Worm (Caenorhabditis elegans) whole organism, L3 larva: Measurements from ENCODE around the gene nbet-1.
"Not testable (repeated sequence)": the region's sequence is repeated elsewhere in the genome, so short reads cannot be mapped to it uniquely, and the experiment has no call there.

Experiments
- ZK546.5 ChIP-seq: sonication (generic microtip); optimal IDR thresholded peaks from 2 replicates; lab custom pipeline; 2017; ENCODE audit warnings: missing biosample characterization, missing genetic modification characterization
- ama-1 ChIP-seq: fragments of 150-350 bp; optimal IDR thresholded peaks from 2 replicates; lab custom pipeline; 2018
- ceh-82 ChIP-seq: fragments of 150-350 bp; optimal IDR thresholded peaks from 2 replicates; lab custom pipeline; 2014; ENCODE audit warnings: missing biosample characterization, missing genetic modification characterization
- egl-5 ChIP-seq: fragments of 150-350 bp; optimal IDR thresholded peaks from 2 replicates; lab custom pipeline; 2017; ENCODE audit warnings: missing biosample characterization, missing genetic modification reagents, missing genetic modification characterization, inconsistent platforms
- elt-3 ChIP-seq, 3 experiments: fragments of 150-350 bp in 1 of 3; sonication (generic microtip) in 2 of 3; optimal IDR thresholded peaks; 2 replicates in 2 of 3; 4 replicates in 1 of 3; lab custom pipeline; 2014 to 2017; ENCODE audit warnings: missing biosample characterization in 3 of 3, missing genetic modification characterization in 3 of 3
- eor-1 ChIP-seq, 2 experiments: fragments of 150-350 bp; optimal IDR thresholded peaks; 2 replicates each; lab custom pipeline; 2014 to 2018; ENCODE audit warnings: missing biosample characterization in 2 of 2, missing genetic modification characterization in 2 of 2
- fkh-10 ChIP-seq: sonication (generic microtip); optimal IDR thresholded peaks from 2 replicates; lab custom pipeline; 2017; ENCODE audit warnings: missing biosample characterization, missing genetic modification reagents, missing genetic modification characterization
- fkh-2 ChIP-seq: fragments of 150-350 bp; optimal IDR thresholded peaks from 2 replicates; lab custom pipeline; 2014; ENCODE audit warnings: missing biosample characterization, missing genetic modification reagents, missing genetic modification characterization
- hmg-11 ChIP-seq: sonication (generic microtip); optimal IDR thresholded peaks from 2 replicates; lab custom pipeline; 2016; ENCODE audit warnings: missing genetic modification characterization, missing compliant biosample characterization
- jun-1 ChIP-seq: fragments of 150-350 bp; optimal IDR thresholded peaks from 2 replicates; lab custom pipeline; 2014; ENCODE audit warnings: missing biosample characterization, missing genetic modification reagents, missing genetic modification characterization
- lin-15B ChIP-seq: fragments of 150-350 bp; optimal IDR thresholded peaks from 2 replicates; lab custom pipeline; 2014; ENCODE audit warnings: missing biosample characterization, missing genetic modification characterization
- lin-39 ChIP-seq: fragments of 150-350 bp; optimal IDR thresholded peaks from 2 replicates; lab custom pipeline; 2018; ENCODE audit warnings: missing biosample characterization, missing genetic modification reagents, missing genetic modification characterization
- mml-1 ChIP-seq: fragments of 150-350 bp; sonication (generic microtip); optimal IDR thresholded peaks from 3 replicates; lab custom pipeline; 2014; ENCODE audit warnings: missing biosample characterization, missing genetic modification characterization
- nhr-11 ChIP-seq: fragments of 150-350 bp; optimal IDR thresholded peaks from 2 replicates; lab custom pipeline; 2014; ENCODE audit warnings: missing biosample characterization, missing genetic modification characterization
- nhr-12 ChIP-seq: fragments of 150-350 bp; optimal IDR thresholded peaks from 2 replicates; lab custom pipeline; 2014; ENCODE audit warnings: missing biosample characterization, missing genetic modification characterization
- nhr-237 ChIP-seq: fragments of 150-350 bp; optimal IDR thresholded peaks from 2 replicates; lab custom pipeline; 2014; ENCODE audit warnings: missing biosample characterization, missing genetic modification characterization
- nhr-25 ChIP-seq: sonication (generic microtip); optimal IDR thresholded peaks from 2 replicates; lab custom pipeline; 2017; ENCODE audit warnings: missing biosample characterization, missing genetic modification characterization
- nhr-28 ChIP-seq: fragments of 150-350 bp; optimal IDR thresholded peaks from 2 replicates; lab custom pipeline; 2014; ENCODE audit warnings: missing biosample characterization, missing genetic modification characterization
- nhr-43 ChIP-seq: sonication (generic microtip); optimal IDR thresholded peaks from 2 replicates; lab custom pipeline; 2016; ENCODE audit warnings: mild to moderate bottlenecking, missing genetic modification characterization, missing compliant biosample characterization; ENCODE audit not compliant: poor library complexity, severe bottlenecking
- nhr-67 ChIP-seq: fragments of 150-350 bp; optimal IDR thresholded peaks from 2 replicates; lab custom pipeline; 2014; ENCODE audit warnings: missing biosample characterization, missing genetic modification characterization
- nhr-77 ChIP-seq: fragments of 150-350 bp; optimal IDR thresholded peaks from 2 replicates; lab custom pipeline; 2014; ENCODE audit warnings: missing biosample characterization, missing genetic modification characterization
- pha-4 ChIP-seq: fragments of 150-350 bp; optimal IDR thresholded peaks from 2 replicates; lab custom pipeline; 2014; ENCODE audit warnings: missing biosample characterization, missing genetic modification reagents, missing genetic modification characterization
- pqm-1 ChIP-seq: fragments of 150-350 bp; optimal IDR thresholded peaks from 2 replicates; lab custom pipeline; 2017; ENCODE audit warnings: missing biosample characterization, missing genetic modification characterization, inconsistent platforms
- sea-2 ChIP-seq: fragments of 150-350 bp; sonication (generic microtip); optimal IDR thresholded peaks from 4 replicates; lab custom pipeline; 2014; ENCODE audit warnings: missing biosample characterization, missing genetic modification reagents, missing genetic modification characterization
- skn-1 ChIP-seq: fragments of 150-350 bp; optimal IDR thresholded peaks from 2 replicates; lab custom pipeline; 2014; ENCODE audit warnings: missing biosample characterization, missing genetic modification characterization
- unc-39 ChIP-seq: sonication (generic microtip); optimal IDR thresholded peaks from 4 replicates; lab custom pipeline; 2017; ENCODE audit warnings: missing biosample characterization, missing genetic modification characterization
- unc-62 ChIP-seq: fragments of 150-350 bp; sonication (generic microtip); optimal IDR thresholded peaks from 4 replicates; lab custom pipeline; 2014; ENCODE audit warnings: missing biosample characterization, missing genetic modification reagents, missing genetic modification characterization
- zag-1 ChIP-seq: fragments of 150-350 bp; optimal IDR thresholded peaks from 2 replicates; lab custom pipeline; 2014; ENCODE audit warnings: missing biosample characterization, missing genetic modification characterization

The nbet-1 gene

DNA sequence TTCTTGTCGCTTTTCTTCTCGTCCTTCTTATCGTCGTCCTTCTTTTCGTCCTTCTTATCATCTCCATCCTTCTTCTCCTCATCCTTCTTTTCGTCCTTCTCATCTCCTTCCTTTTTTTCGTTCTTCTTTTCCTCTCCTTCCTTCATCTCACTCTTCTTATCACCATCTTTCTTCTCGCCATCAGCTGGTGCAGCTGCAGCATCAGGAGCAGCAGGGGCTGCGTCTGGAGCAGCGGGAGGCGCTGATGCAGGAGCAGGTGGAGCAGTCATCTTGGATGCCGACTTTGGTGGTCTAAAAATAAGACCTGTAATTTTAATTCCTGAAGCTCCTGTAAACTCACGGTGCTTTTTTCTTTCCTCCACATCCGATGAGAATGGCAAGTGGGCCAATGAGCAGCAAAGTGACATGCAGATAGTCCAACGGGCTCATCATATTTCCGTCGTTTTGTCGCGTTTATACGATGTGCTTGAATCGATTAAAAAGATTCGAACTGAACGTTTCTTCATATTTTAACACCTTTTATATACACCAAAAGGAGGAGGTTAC is 16.0 kb downstream of the nbet-1 start, which contains the start of gene cylc-1:
cylc-1 (minus strand) TSS at position 496 of the 546 bp plus-strand sequence.
- TF ChIP-seq egl-5; nhr-11 (tag; lab: Kevin White, UChicago); ceh-82 (tag; lab: Kevin White, UChicago): not testable (repeated sequence)

DNA sequence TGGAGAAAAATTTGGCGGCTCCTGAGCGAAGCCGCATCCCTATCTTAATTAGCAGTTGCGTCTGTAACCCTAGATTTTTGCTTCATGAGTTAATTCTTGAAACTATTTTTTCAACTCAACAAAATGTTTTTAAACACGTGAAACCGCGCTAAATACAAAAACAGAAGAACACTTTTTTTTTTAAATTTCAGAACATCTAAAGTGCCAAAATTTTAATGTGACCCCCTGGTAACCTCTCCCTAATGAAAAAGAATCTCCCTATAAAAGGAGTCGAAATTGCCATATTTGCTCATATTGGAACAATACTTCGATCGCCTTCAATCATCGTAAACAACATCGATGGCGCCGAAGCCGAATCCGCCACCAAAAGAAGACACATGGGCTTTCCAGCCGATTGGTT is 17.3 kb downstream of the nbet-1 start, which contains the start of gene nsph-4.1:
nsph-4.1 (plus strand) TSS at position 301 of the 400 bp plus-strand sequence.
- TF ChIP-seq sea-2; lin-15B; nhr-43 (tag; lab: Kevin White, UChicago): not testable (repeated sequence)
- TF ChIP-seq, all 47 proteins: peak for 0; not testable (repeated sequence) for 47

DNA sequence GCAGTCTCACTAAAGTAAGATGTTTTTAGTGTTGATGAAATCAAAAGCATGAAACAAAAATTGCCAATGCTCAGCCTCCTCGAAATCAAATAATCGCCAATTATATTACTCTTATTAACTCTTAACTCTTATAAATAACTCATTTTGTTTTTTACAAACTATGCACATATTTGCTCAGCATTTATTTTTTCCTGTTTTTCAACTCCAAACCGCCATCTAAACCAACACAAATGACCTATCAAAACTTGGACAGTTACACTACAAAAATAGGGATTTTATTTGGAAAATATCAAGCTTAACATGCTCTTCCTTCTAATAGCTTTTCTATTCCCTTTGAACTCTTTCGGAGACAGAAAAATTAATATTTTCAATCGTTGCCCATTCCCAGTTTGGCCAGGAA is 19.3 kb downstream of the nbet-1 start, which contains the start of gene thn-6:
thn-6 (plus strand) TSS at position 301 of the 400 bp plus-strand sequence.
- no peak for TF ChIP-seq nhr-11 (tag; lab: Kevin White, UChicago)
- no peak for TF ChIP-seq nhr-77
- TF ChIP-seq pha-4 (tag; lab: Kevin White, UChicago) = no peak
- TF ChIP-seq zag-1 (tag; lab: Kevin White, UChicago) = no peak
- no peak for TF ChIP-seq nhr-43 (tag; lab: Kevin White, UChicago)
- no peak for TF ChIP-seq fkh-2
- TF ChIP-seq sea-2 = no peak
- no peak for TF ChIP-seq unc-39 (tag; lab: Kevin White, UChicago)
- no peak for TF ChIP-seq ama-1
- no peak for TF ChIP-seq jun-1 (tag; lab: Kevin White, UChicago)
- TF ChIP-seq nhr-67 (tag; lab: Kevin White, UChicago) = no peak
- no peak for TF ChIP-seq nhr-28 (tag; lab: Kevin White, UChicago)
- no peak for TF ChIP-seq pqm-1
- TF ChIP-seq lin-15B = no peak
- TF ChIP-seq ZK546.5 (tag; lab: Kevin White, UChicago) = no peak
- no peak for TF ChIP-seq nhr-25 (tag; lab: Kevin White, UChicago)
- TF ChIP-seq nhr-237 (tag; lab: Kevin White, UChicago) = no peak
- TF ChIP-seq unc-62 (GFP tag; lab: Kevin White, UChicago) = no peak
- TF ChIP-seq eor-1 (tag; optimal IDR thresholded peaks at IDR 0.05; lab: Kevin White, UChicago) = no peak

DNA sequence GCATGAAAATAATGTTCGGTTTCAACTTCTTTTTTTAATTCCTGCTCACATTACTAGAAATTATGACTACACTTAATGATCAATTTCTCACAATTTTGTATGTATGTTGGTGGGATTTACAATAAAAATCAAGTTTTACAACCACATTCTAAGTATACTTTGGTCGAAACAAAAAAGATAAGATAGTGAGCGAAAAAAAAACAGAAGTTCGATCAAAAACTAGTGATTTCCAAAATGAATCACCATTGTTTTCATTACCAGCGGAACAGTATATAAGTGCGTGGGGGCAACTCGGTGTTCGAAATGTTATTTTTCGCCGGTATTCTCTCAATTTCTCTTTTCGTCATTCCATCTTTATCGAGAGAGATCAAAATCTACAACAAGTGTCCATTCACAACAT is 21.2 kb downstream of the nbet-1 start, which contains the start of gene thn-5:
thn-5 (plus strand) TSS at position 301 of the 400 bp plus-strand sequence.
- TF ChIP-seq hmg-11 (tag; lab: Kevin White, UChicago) (no peak), nhr-11 (tag; lab: Kevin White, UChicago) (no peak), fkh-10 (GFP tag; lab: Kevin White, UChicago) (no peak), ZK546.5 (tag; lab: Kevin White, UChicago) (no peak), mml-1 (no peak), nhr-12 (tag; lab: Kevin White, UChicago) (no peak)

DNA sequence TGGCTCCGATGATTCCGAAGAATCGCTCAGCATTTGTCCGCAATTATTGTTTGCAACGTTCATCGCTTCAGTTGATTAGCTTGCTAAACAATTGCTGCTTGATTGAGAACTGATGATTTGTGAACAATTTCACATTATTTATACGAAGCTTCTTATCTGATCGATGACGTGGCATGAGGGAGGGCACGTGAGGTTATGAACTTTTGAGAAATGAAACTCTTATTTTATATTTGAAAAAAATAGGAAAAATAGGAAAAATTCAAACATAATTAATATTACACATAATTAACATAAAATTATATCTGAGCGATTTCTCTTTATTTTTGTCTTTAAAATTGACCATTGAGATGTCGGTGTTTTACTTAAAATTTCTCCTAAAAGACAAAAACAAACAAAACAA is 45.4 kb downstream of the nbet-1 start, which contains the start of gene F36H12.10:
F36H12.10 (minus strand) TSS at position 101 of the 400 bp plus-strand sequence.
- not testable (repeated sequence) for TF ChIP-seq lin-39 (tag; lab: Kevin White, UChicago); elt-3 (tag; optimal IDR thresholded peaks at IDR 0.05; lab: Kevin White, UChicago); nhr-28 (tag; lab: Kevin White, UChicago)
- TF ChIP-seq, all 47 proteins: peak for 0; not testable (repeated sequence) for 47

DNA sequence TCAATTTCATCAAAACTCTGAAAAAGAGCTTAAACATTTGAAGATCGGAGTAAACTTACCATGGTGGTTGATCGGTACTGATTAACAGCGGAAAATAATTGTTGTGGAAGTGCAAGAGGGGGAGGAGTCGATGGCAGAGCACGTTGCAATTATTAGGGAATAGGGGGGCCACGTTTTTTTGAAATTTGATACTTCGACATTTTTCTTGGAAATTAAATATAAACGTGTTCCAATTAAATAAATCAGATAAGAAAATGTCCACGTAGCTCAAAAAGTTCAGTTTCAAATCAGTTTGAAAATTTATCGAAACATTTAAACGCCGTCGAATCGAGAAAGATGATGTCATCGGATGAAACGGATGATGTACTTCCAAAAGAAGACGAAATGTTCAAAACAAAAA is 47.4 kb downstream of the nbet-1 start, which contains the start of gene F36H12.9:
F36H12.9 (plus strand) TSS at position 301 of the 400 bp plus-strand sequence.
- TF ChIP-seq skn-1, nhr-77, egl-5: not testable (repeated sequence)

DNA sequence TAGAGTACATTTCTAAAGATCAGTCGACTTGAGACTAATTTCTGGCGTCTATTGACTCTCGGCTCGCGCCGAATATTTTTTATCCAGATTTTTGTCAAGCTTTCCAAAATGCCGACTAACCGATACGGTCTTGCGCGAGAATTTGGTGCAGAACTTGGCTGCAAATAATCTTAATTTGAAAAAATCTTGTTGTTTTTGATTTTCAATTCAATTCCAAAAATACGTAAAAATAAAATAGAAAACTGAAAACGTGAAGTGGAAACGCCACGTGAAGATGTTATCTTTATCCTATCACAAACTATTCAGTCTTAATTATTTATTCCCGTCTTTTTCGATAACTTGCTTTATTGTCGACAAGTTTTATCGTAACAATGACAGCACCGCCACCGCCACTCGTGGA is 49.1 kb downstream of the nbet-1 start, which contains the start of gene ttbk-2.1:
ttbk-2.1 (plus strand) TSS at position 301 of the 400 bp plus-strand sequence.
- not testable (repeated sequence) for TF ChIP-seq unc-39 (tag; lab: Kevin White, UChicago); unc-62 (GFP tag; lab: Kevin White, UChicago); nhr-12 (tag; lab: Kevin White, UChicago)
- TF ChIP-seq, all 47 proteins: peak for 0; not testable (repeated sequence) for 47
